Fruit fly (Drosophila melanogaster) whole organism, embryonic: ENCODE measurements around the gene CG9240.

ENCODE experiments used
- Aef1 ChIP-seq: fragments of 200-800 bp; sonication (Bioruptor generic); IDR thresholded peaks from 3 replicates; pipeline ENCODE4 v1.3.6; 2022; ENCODE audit warnings: missing biosample characterization, missing genetic modification characterization
- BtbVII ChIP-seq: fragments of 200-800 bp; sonication (Bioruptor generic); optimal IDR thresholded peaks from 3 replicates; lab custom pipeline; 2017; ENCODE audit warnings: missing biosample characterization, mild to moderate bottlenecking, missing genetic modification characterization
- CG1024 ChIP-seq: fragments of 200-800 bp; sonication (Bioruptor generic); IDR thresholded peaks from 2 replicates; pipeline ENCODE4 v1.3.6; 2022; ENCODE audit warnings: missing biosample characterization, missing genetic modification characterization
- CG10431 ChIP-seq: fragments of 200-800 bp; sonication (Bioruptor generic); optimal IDR thresholded peaks from 3 replicates; lab custom pipeline; 2018; ENCODE audit warnings: missing biosample characterization, mild to moderate bottlenecking, missing genetic modification characterization
- CG12236 ChIP-seq: fragments of 200-800 bp; sonication (Bioruptor generic); optimal IDR thresholded peaks from 2 replicates; lab custom pipeline; 2016; ENCODE audit warnings: missing biosample characterization, missing genetic modification characterization
- CG13296 ChIP-seq: fragments of 200-800 bp; sonication (Bioruptor generic); optimal IDR thresholded peaks from 3 replicates; lab custom pipeline; 2018; ENCODE audit warnings: missing biosample characterization, mild to moderate bottlenecking, missing genetic modification characterization
- CG14441 ChIP-seq: fragments of 200-800 bp; sonication (Bioruptor generic); IDR thresholded peaks from 2 replicates; pipeline ENCODE4 v1.3.6; 2022; ENCODE audit warnings: missing biosample characterization, missing genetic modification characterization
- CG15514 ChIP-seq: fragments of 200-800 bp; sonication (Bioruptor generic); optimal IDR thresholded peaks from 3 replicates; lab custom pipeline; 2017; ENCODE audit warnings: missing biosample characterization, missing genetic modification characterization, mild to moderate bottlenecking, moderate library complexity, missing genetic modification reagents
- CG17359 ChIP-seq: fragments of 200-800 bp; sonication (Bioruptor generic); optimal IDR thresholded peaks from 3 replicates; lab custom pipeline; 2018; ENCODE audit warnings: missing biosample characterization, mild to moderate bottlenecking, missing genetic modification characterization, moderate library complexity
- CG17829 ChIP-seq: fragments of 200-800 bp; optimal IDR thresholded peaks from 2 replicates; lab custom pipeline; 2019; ENCODE audit warnings: missing biosample characterization, mild to moderate bottlenecking, missing genetic modification characterization, moderate library complexity
- CG18599 ChIP-seq: fragments of 200-800 bp; sonication (Bioruptor generic); optimal IDR thresholded peaks from 3 replicates; lab custom pipeline; 2017; ENCODE audit warnings: missing biosample characterization, missing genetic modification characterization, mild to moderate bottlenecking, moderate library complexity, missing genetic modification reagents
- CG2129 ChIP-seq: fragments of 200-800 bp; sonication (Bioruptor generic); IDR thresholded peaks from 2 replicates; pipeline ENCODE4 v1.3.6; 2022; ENCODE audit warnings: missing biosample characterization, missing genetic modification characterization; ENCODE audit not compliant: partially characterized antibody
- CG2712 ChIP-seq: fragments of 200-800 bp; optimal IDR thresholded peaks from 3 replicates; lab custom pipeline; 2019; ENCODE audit warnings: missing biosample characterization, mild to moderate bottlenecking, missing genetic modification characterization, moderate library complexity
- CG30403 ChIP-seq: fragments of 200-800 bp; sonication (Bioruptor generic); optimal IDR thresholded peaks from 3 replicates; lab custom pipeline; 2016; ENCODE audit warnings: missing biosample characterization, missing genetic modification characterization
- CG32772 ChIP-seq: fragments of 200-800 bp; sonication (Bioruptor generic); IDR thresholded peaks from 2 replicates; pipeline ENCODE4 v1.3.6; 2022; ENCODE audit warnings: missing biosample characterization, missing genetic modification characterization
- CG43689 ChIP-seq: fragments of 200-800 bp; sonication (Bioruptor generic); IDR thresholded peaks from 2 replicates; pipeline ENCODE4 v1.3.6; 2022; ENCODE audit warnings: missing biosample characterization, missing genetic modification characterization
- CG6654 ChIP-seq: fragments of 200-800 bp; sonication (Bioruptor generic); optimal IDR thresholded peaks from 2 replicates; lab custom pipeline; 2017; ENCODE audit warnings: missing biosample characterization, mild to moderate bottlenecking, missing genetic modification characterization
- CG6765 ChIP-seq: fragments of 200-800 bp; sonication (Bioruptor generic); optimal IDR thresholded peaks from 3 replicates; lab custom pipeline; 2017; ENCODE audit warnings: missing biosample characterization, mild to moderate bottlenecking, missing genetic modification characterization
- CG6854 ChIP-seq: fragments of 200-800 bp; sonication (Bioruptor generic); optimal IDR thresholded peaks from 3 replicates; lab custom pipeline; 2017; ENCODE audit warnings: missing biosample characterization, mild to moderate bottlenecking, missing genetic modification characterization
- CG7839 ChIP-seq: fragments of 200-800 bp; sonication (Bioruptor generic); optimal IDR thresholded peaks from 3 replicates; lab custom pipeline; 2018; ENCODE audit warnings: missing biosample characterization, mild to moderate bottlenecking, missing genetic modification characterization, moderate library complexity
- CG9437 ChIP-seq: fragments of 200-800 bp; sonication (Bioruptor generic); optimal IDR thresholded peaks from 2 replicates; lab custom pipeline; 2018; ENCODE audit warnings: missing biosample characterization, mild to moderate bottlenecking, missing genetic modification characterization
- D ChIP-seq, 2 experiments: fragments of 200-800 bp in 1 of 2; fragments of >200 bp in 1 of 2; sonication (Bioruptor generic) in 1 of 2; optimal IDR thresholded peaks; 2 replicates in 1 of 2; 3 replicates in 1 of 2; lab custom pipeline; 2017; ENCODE audit warnings: mild to moderate bottlenecking in 1 of 2, missing biosample characterization in 1 of 2, missing genetic modification characterization in 1 of 2, missing genetic modification reagents in 1 of 2
- D19B ChIP-seq: fragments of 200-800 bp; sonication (Bioruptor generic); optimal IDR thresholded peaks from 2 replicates; lab custom pipeline; 2017; ENCODE audit warnings: missing biosample characterization, mild to moderate bottlenecking, missing genetic modification characterization
- Doc2 ChIP-seq: fragments of 200-800 bp; sonication (Bioruptor generic); IDR thresholded peaks from 2 replicates; pipeline ENCODE4 v1.3.6; 2022; ENCODE audit warnings: missing biosample characterization, missing genetic modification characterization
- E2f2 ChIP-seq: fragments of 200-800 bp; sonication (Bioruptor generic); IDR thresholded peaks from 2 replicates; pipeline ENCODE4 v1.3.6; 2022; ENCODE audit warnings: missing biosample characterization, missing genetic modification characterization
- Fer3 ChIP-seq: fragments of 200-800 bp; sonication (Bioruptor generic); optimal IDR thresholded peaks from 2 replicates; lab custom pipeline; 2018; ENCODE audit warnings: missing biosample characterization, mild to moderate bottlenecking, missing genetic modification characterization, moderate library complexity
- HLH4C ChIP-seq: fragments of 200-800 bp; sonication (Bioruptor generic); IDR thresholded peaks from 3 replicates; pipeline ENCODE4 v1.3.6; 2022; ENCODE audit warnings: missing biosample characterization, missing genetic modification characterization; ENCODE audit not compliant: partially characterized antibody
- Hr39 ChIP-seq: fragments of >200 bp; optimal IDR thresholded peaks from 2 replicates; lab custom pipeline; 2017
- Hr78 ChIP-seq, 2 experiments: fragments of 200-800 bp in 1 of 2; fragments of >200 bp in 1 of 2; sonication (Bioruptor generic) in 1 of 2; optimal IDR thresholded peaks; 2 replicates each; lab custom pipeline; 2017 to 2019; ENCODE audit warnings: missing biosample characterization in 2 of 2, missing genetic modification characterization in 2 of 2, mild to moderate bottlenecking in 1 of 2, moderate library complexity in 1 of 2
- Jarid2 ChIP-seq: fragments of 200-800 bp; sonication (Bioruptor generic); optimal IDR thresholded peaks from 3 replicates; lab custom pipeline; 2017; ENCODE audit warnings: mild to moderate bottlenecking, missing biosample characterization, missing genetic modification reagents, missing genetic modification characterization
- MTF-1 ChIP-seq: fragments of 200-800 bp; sonication (Bioruptor generic); optimal IDR thresholded peaks from 2 replicates; lab custom pipeline; 2018; ENCODE audit warnings: missing biosample characterization, mild to moderate bottlenecking, missing genetic modification characterization, borderline replicate concordance
- Med ChIP-seq: fragments of 200-800 bp; sonication (Bioruptor generic); peaks from one replicate; lab custom pipeline; 2016; ENCODE audit warnings: missing biosample characterization, missing genetic modification characterization, mild to moderate bottlenecking, inconsistent platforms, moderate library complexity
- Myb ChIP-seq: fragments of 200-800 bp; sonication (Bioruptor generic); optimal IDR thresholded peaks from 2 replicates; lab custom pipeline; 2016; ENCODE audit warnings: missing biosample characterization, missing genetic modification characterization
- Nf-YB ChIP-seq: fragments of 200-800 bp; sonication (Bioruptor generic); optimal IDR thresholded peaks from 3 replicates; lab custom pipeline; 2019; ENCODE audit warnings: missing biosample characterization, mild to moderate bottlenecking, missing genetic modification characterization, moderate library complexity
- Sin3A ChIP-seq: fragments of >200 bp; optimal IDR thresholded peaks from 2 replicates; lab custom pipeline; 2018
- bowl ChIP-seq: fragments of 200-800 bp; sonication (Bioruptor generic); IDR thresholded peaks from 2 replicates; pipeline ENCODE4 v1.3.6; 2022; ENCODE audit warnings: missing biosample characterization, missing genetic modification characterization
- cg ChIP-seq: fragments of 200-800 bp; sonication (Bioruptor generic); optimal IDR thresholded peaks from 3 replicates; lab custom pipeline; 2019; ENCODE audit warnings: missing biosample characterization, mild to moderate bottlenecking, missing genetic modification characterization, moderate library complexity
- chm ChIP-seq: fragments of 200-800 bp; sonication (Bioruptor generic); IDR thresholded peaks from 2 replicates; pipeline ENCODE4 v1.3.6; 2022; ENCODE audit warnings: missing biosample characterization, missing genetic modification characterization
- esg ChIP-seq: fragments of 200-800 bp; sonication (Bioruptor generic); conservative IDR thresholded peaks from 2 replicates; pipeline ENCODE4 v1.3.6; 2022; ENCODE audit warnings: missing biosample characterization, missing genetic modification characterization
- ftz-f1 ChIP-seq: fragments of 200-800 bp; sonication (Bioruptor generic); optimal IDR thresholded peaks from 2 replicates; lab custom pipeline; 2016; ENCODE audit warnings: missing biosample characterization, missing genetic modification characterization
- gfzf ChIP-seq: fragments of 200-800 bp; sonication (Bioruptor generic); optimal IDR thresholded peaks from 2 replicates; lab custom pipeline; 2016; ENCODE audit warnings: missing biosample characterization, mild to moderate bottlenecking, missing genetic modification characterization, moderate library complexity
- her ChIP-seq: fragments of 200-800 bp; sonication (Bioruptor generic); optimal IDR thresholded peaks from 2 replicates; lab custom pipeline; 2016; ENCODE audit warnings: missing biosample characterization, missing genetic modification characterization
- ken ChIP-seq: fragments of 200-800 bp; sonication (Bioruptor generic); IDR thresholded peaks from 3 replicates; pipeline ENCODE4 v1.3.6; 2022; ENCODE audit warnings: missing biosample characterization, missing genetic modification characterization
- maf-S ChIP-seq: fragments of 200-800 bp; sonication (Bioruptor generic); optimal IDR thresholded peaks from 2 replicates; lab custom pipeline; 2016; ENCODE audit warnings: missing biosample characterization, missing genetic modification characterization
- org-1 ChIP-seq: fragments of 200-800 bp; sonication (Bioruptor generic); optimal IDR thresholded peaks from 2 replicates; lab custom pipeline; 2017; ENCODE audit warnings: missing biosample characterization, missing genetic modification characterization
- ranshi ChIP-seq: fragments of 200-800 bp; sonication (Bioruptor generic); IDR thresholded peaks from 2 replicates; pipeline ENCODE4 v1.3.6; 2022; ENCODE audit warnings: missing biosample characterization, missing genetic modification characterization
- rib ChIP-seq: fragments of 200-800 bp; sonication (Bioruptor generic); IDR thresholded peaks from 2 replicates; pipeline ENCODE4 v1.3.6; 2022; ENCODE audit warnings: missing biosample characterization, missing genetic modification characterization
- salm ChIP-seq: fragments of 200-800 bp; sonication (Bioruptor generic); optimal IDR thresholded peaks from 2 replicates; lab custom pipeline; 2018; ENCODE audit warnings: missing biosample characterization, mild to moderate bottlenecking, missing genetic modification characterization
- sim ChIP-seq: fragments of 200-800 bp; sonication (Bioruptor generic); IDR thresholded peaks from 2 replicates; pipeline ENCODE4 v1.3.6; 2022; ENCODE audit warnings: missing biosample characterization, missing genetic modification characterization
- vfl ChIP-seq: fragments of 200-800 bp; sonication (Bioruptor generic); optimal IDR thresholded peaks from 2 replicates; lab custom pipeline; 2016; ENCODE audit warnings: missing biosample characterization, missing genetic modification characterization

CG9240 gene

dm6 chrX:15709984-15710750 is 9.1 kb upstream of the CG9240 start, which contains the start of the genes CG9281 and CG15601 (continued):
- peak; percentile 53 for TF ChIP-seq CG15514 (GFP tag; lab: Kevin White, UChicago)
- no peak for TF ChIP-seq Jarid2
- no peak for TF ChIP-seq Hr39 (lab: Kevin White, UChicago)
- peak; percentile 23 for TF ChIP-seq Sin3A (lab: Kevin White, UChicago)
- no peak for TF ChIP-seq CG1024 (GFP tag; lab: Robert Waterston, UW)
- TF ChIP-seq BtbVII (GFP tag; lab: Kevin White, UChicago) = peak; percentile 2
- no peak for TF ChIP-seq sim (GFP tag; lab: Robert Waterston, UW)
- no peak for TF ChIP-seq CG2129 (GFP tag; lab: Robert Waterston, UW)
- no peak for TF ChIP-seq CG43689
- TF ChIP-seq Hr78 (GFP tag; optimal IDR thresholded peaks at IDR 0.05; lab: Kevin White, UChicago) = no peak
- TF ChIP-seq salm (tag; lab: Kevin White, UChicago) = no peak
- peak; percentile 66 for TF ChIP-seq CG9437
- TF ChIP-seq CG18599 (GFP tag; lab: Kevin White, UChicago) = no peak
- no peak for TF ChIP-seq Doc2 (GFP tag; lab: Robert Waterston, UW)
- TF ChIP-seq CG12236 (GFP tag; lab: Kevin White, UChicago) = no peak
- TF ChIP-seq chm (GFP tag; lab: Robert Waterston, UW) = peak; percentile 35
- TF ChIP-seq her = peak; percentile 36
- TF ChIP-seq org-1 (GFP tag; lab: Kevin White, UChicago) = no peak
- no peak for TF ChIP-seq ken (GFP tag; lab: Robert Waterston, UW)
- peak; percentile 80 for TF ChIP-seq Med
- TF ChIP-seq CG7839 (tag; lab: Kevin White, UChicago) = no peak
- TF ChIP-seq MTF-1 (GFP tag; lab: Kevin White, UChicago) = peak; percentile 16
- TF ChIP-seq CG13296 = no peak
- peak; percentile 55 for TF ChIP-seq D (optimal IDR thresholded peaks at IDR 0.05; lab: Kevin White, UChicago)
- TF ChIP-seq D (GFP tag; optimal IDR thresholded peaks at IDR 0.05; lab: Kevin White, UChicago) = no peak
- TF ChIP-seq CG32772 (GFP tag; lab: Robert Waterston, UW) = no peak
- TF ChIP-seq cg (GFP tag; lab: Kevin White, UChicago) = peak; percentile 93
- no peak for TF ChIP-seq D19B
- no peak for TF ChIP-seq ftz-f1 (GFP tag; lab: Kevin White, UChicago)
- TF ChIP-seq CG30403 = no peak
- no peak for TF ChIP-seq CG2712 (tag; lab: Kevin White, UChicago)
- no peak for TF ChIP-seq Fer3 (tag; lab: Kevin White, UChicago)
- no peak for TF ChIP-seq CG6654 (GFP tag; lab: Kevin White, UChicago)
- TF ChIP-seq CG17359 (tag; lab: Kevin White, UChicago) = no peak
- no peak for TF ChIP-seq CG10431 (GFP tag; lab: Kevin White, UChicago)
- peak; percentile 60 for TF ChIP-seq CG6765 (GFP tag; lab: Kevin White, UChicago)
- no peak for TF ChIP-seq CG6854 (GFP tag; lab: Kevin White, UChicago)
- TF ChIP-seq CG14441 = no peak
- peak; percentile 21 for TF ChIP-seq CG17829 (tag; lab: Kevin White, UChicago)
- TF ChIP-seq vfl = no peak
- TF ChIP-seq bowl (GFP tag; lab: Robert Waterston, UW) = no peak
- no peak for TF ChIP-seq E2f2
- no peak for TF ChIP-seq ranshi (GFP tag; lab: Robert Waterston, UW)
- TF ChIP-seq Myb (GFP tag; lab: Kevin White, UChicago) = peak; percentile 11
- peak; percentile 80 for TF ChIP-seq gfzf (GFP tag; lab: Kevin White, UChicago)
- no peak for TF ChIP-seq esg
- no peak for TF ChIP-seq HLH4C
- TF ChIP-seq rib (GFP tag; lab: Robert Waterston, UW) = peak; percentile 82; the same call in 1 of the 2 replicates
- no peak for TF ChIP-seq Nf-YB
- no peak for TF ChIP-seq Aef1 (GFP tag; lab: Robert Waterston, UW)
- no peak for TF ChIP-seq maf-S (GFP tag; lab: Kevin White, UChicago)
